Fruit fly (Drosophila melanogaster) whole organism, embryonic: Measurements from ENCODE around the gene smid.

Experiments
- CG10274 ChIP-seq: fragments of 200-800 bp; sonication (Bioruptor generic); optimal IDR thresholded peaks from 3 replicates; lab custom pipeline; 2017; ENCODE audit warnings: missing biosample characterization, mild to moderate bottlenecking, missing genetic modification characterization
- CG12071 ChIP-seq: fragments of 200-800 bp; sonication (Bioruptor generic); optimal IDR thresholded peaks from 3 replicates; lab custom pipeline; 2018; ENCODE audit warnings: missing biosample characterization, mild to moderate bottlenecking, missing genetic modification characterization
- CG4854 ChIP-seq: fragments of 200-800 bp; sonication (Bioruptor generic); optimal IDR thresholded peaks from 2 replicates; lab custom pipeline; 2016; ENCODE audit warnings: missing biosample characterization, missing genetic modification characterization, inconsistent platforms
- CG6272 ChIP-seq: fragments of 200-800 bp; sonication (Bioruptor generic); IDR thresholded peaks from 2 replicates; pipeline ENCODE4 v1.3.6; 2022; ENCODE audit warnings: missing biosample characterization, missing genetic modification characterization
- Ets65A ChIP-seq: fragments of 200-800 bp; sonication (Bioruptor generic); peaks from one replicate; lab custom pipeline; 2016; ENCODE audit warnings: missing biosample characterization, missing genetic modification characterization
- kah ChIP-seq: fragments of 200-800 bp; sonication (Bioruptor generic); optimal IDR thresholded peaks from 2 replicates; lab custom pipeline; 2018; ENCODE audit warnings: missing biosample characterization, mild to moderate bottlenecking, missing genetic modification characterization

DNA sequence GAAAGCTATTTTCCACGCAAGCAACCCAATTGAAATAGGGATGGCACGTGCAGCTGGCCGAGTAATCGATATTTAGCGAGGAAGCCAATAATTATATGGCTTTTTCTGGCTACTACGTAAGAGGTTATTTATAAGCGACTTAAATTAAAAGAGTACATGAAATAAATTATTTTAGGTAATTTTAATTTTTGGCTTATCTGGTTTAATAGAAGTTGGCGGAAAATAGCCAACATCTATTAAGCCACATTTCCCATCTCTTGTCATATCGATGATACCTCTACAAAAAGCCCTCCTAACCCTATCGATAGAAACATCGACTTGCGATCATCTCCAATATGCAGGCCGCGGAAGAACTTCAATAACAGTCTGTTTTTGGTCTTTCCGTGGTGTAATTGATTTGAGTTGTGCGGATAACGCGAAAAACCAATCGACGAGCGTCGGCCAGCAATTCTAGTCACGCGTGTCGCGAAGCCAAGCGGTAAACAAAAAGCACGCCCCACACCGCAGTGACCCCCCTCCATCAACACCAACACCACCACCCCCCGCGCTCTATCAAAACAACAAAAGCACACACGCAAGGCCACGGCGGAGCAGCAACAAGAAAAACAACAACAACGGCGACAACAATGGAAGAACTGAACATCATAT, 33.3 kb upstream of the smid start, which contains the start of the genes Srp19 and qm:
- TF ChIP-seq CG10274: no peak
- TF ChIP-seq CG4854: peak; percentile 26
- TF ChIP-seq Ets65A (GFP tag; lab: Kevin White, UChicago): peak; percentile 97
- TF ChIP-seq CG12071 (GFP tag; lab: Kevin White, UChicago): peak; percentile 55
- peak; percentile 28 for TF ChIP-seq kah (GFP tag; lab: Kevin White, UChicago)
- TF ChIP-seq CG6272 (GFP tag; lab: Robert Waterston, UW): peak; percentile 34; the same call in 1 of the 2 replicates
